Fruit fly (Drosophila melanogaster): ENCODE measurements around the gene CG43348.

- TF ChIP-seq psq (optimal IDR thresholded peaks at IDR 0.05) (no peak), h (optimal IDR thresholded peaks at IDR 0.05) (no peak), Sin3A (optimal IDR thresholded peaks at IDR 0.05) (no peak)
These were observed 14.4 kb downstream of the CG43348 start for dm6 chr2L:1213587-1213986.
